Worm (Caenorhabditis elegans): ENCODE data around the gene csn-6.

DNA sequence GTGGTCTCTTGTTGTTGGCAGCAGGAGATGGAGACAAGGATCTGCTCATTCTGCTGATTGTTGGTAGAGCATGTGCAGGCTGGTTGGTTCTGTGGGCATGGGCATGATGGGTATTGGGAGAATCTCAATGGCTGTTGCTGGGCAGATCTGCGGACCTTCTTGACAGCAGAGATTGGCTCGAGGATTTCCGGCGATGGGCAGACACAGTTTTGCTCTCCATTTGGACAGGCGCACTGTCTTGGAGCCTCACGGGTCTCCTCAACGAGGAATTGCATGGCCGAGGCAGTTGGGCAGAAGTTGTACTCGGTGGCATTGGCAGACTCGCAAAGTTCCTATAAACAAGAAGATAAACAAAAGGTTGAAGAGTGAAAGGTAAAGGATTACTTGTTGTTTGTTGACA lies 29.9 kb downstream of the csn-6 start:
- TF ChIP-seq lin-13 (tag; optimal IDR thresholded peaks at IDR 0.05), result no peak
- TF ChIP-seq nhr-28 (tag; optimal IDR thresholded peaks at IDR 0.05), result no peak
- TF ChIP-seq sptf-1 (tag; optimal IDR thresholded peaks at IDR 0.05), result no peak
- TF ChIP-seq nhr-12 (tag; optimal IDR thresholded peaks at IDR 0.05), result no peak
- TF ChIP-seq mep-1 (tag; optimal IDR thresholded peaks at IDR 0.05), result no peak
- TF ChIP-seq ham-2 (GFP tag; optimal IDR thresholded peaks at IDR 0.05), result no peak
- TF ChIP-seq elt-3 (tag; optimal IDR thresholded peaks at IDR 0.05), result no peak
- no peak for TF ChIP-seq unc-62 (GFP tag; optimal IDR thresholded peaks at IDR 0.05)
- TF ChIP-seq ceh-83 (GFP tag; optimal IDR thresholded peaks at IDR 0.05), result no peak
- TF ChIP-seq snpc-4 (tag; optimal IDR thresholded peaks at IDR 0.05), result no peak
